Worm (Caenorhabditis elegans): ENCODE data around the gene ZK1320.3.

DNA sequence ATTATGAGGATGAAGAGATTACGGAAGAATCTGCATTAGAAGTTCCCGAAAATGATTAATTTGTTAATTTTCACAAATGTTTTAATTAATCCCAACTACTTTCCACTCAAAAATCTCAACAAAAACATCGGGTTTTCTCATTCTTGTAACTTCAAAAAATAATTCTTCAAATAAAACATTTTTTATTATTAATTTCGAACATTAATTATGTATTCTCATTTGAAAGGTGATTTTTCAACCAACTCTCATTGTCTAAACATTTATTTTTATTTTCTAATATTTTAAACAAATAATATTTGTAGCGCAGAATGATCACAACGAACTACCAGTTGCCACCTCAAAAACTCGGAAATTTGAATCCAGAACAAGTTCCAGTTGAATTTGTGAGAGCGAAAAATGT, 11.1 kb upstream of the ZK1320.3 start, which contains the start of gene ZK1320.7:
- TF ChIP-seq unc-62 (GFP tag; optimal IDR thresholded peaks at IDR 0.05) (no peak), unc-39 (tag; optimal IDR thresholded peaks at IDR 0.05) (no peak), ztf-11 (tag; optimal IDR thresholded peaks at IDR 0.05) (no peak), hlh-1 (tag; optimal IDR thresholded peaks at IDR 0.05) (no peak), nhr-237 (tag; optimal IDR thresholded peaks at IDR 0.05) (no peak), nhr-76 (tag; optimal IDR thresholded peaks at IDR 0.05) (no peak), mab-5 (tag; optimal IDR thresholded peaks at IDR 0.05) (no peak), snpc-4 (tag; optimal IDR thresholded peaks at IDR 0.05) (no peak), elt-3 (tag; optimal IDR thresholded peaks at IDR 0.05) (no peak), ceh-39 (tag; optimal IDR thresholded peaks at IDR 0.05) (no peak), lin-32 (GFP tag; optimal IDR thresholded peaks at IDR 0.05) (no peak), nhr-12 (tag; optimal IDR thresholded peaks at IDR 0.05) (no peak), zip-8 (tag; optimal IDR thresholded peaks at IDR 0.05) (no peak)
